Worm (Caenorhabditis elegans) whole organism, L4/young adult: Measurements from ENCODE around the gene F57B9.8.

Experiments used
- W03F9.2 ChIP-seq: fragments of 150-350 bp; optimal IDR thresholded peaks from 2 replicates; lab custom pipeline; 2014; ENCODE audit warnings: missing biosample characterization, missing genetic modification characterization
- him-1 ChIP-seq: sonication (generic microtip); optimal IDR thresholded peaks from 2 replicates; lab custom pipeline; 2016; ENCODE audit warnings: missing genotype, missing genetic modification reagents, missing genetic modification characterization, missing compliant biosample characterization

DNA sequence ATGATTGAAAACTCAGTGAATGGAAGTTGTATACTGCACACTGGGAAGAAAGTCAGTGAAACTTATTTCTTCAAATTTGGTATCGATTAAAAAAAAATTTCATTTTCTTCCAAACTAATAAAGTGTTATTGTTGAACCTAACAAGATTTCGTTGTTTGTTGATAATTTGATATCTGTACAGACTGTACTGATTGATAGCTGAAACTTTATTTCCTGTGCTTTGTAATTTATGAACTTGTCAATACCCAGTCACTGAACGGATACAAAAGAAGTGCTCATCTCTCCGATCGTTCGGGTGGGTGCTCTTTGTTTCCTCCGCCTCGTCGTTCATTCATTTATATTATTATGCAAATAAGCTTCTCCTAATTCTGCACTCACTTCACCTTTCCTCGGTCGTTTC, 34.0 kb upstream of the F57B9.8 start, which contains the start of gene F31E3.12:
- TF ChIP-seq W03F9.2 (tag; lab: Kevin White, UChicago), result no peak
- no peak for TF ChIP-seq him-1 (tag; lab: Kevin White, UChicago)
